Fruit fly (Drosophila melanogaster) whole organism: ENCODE measurements around the gene Veneno.

Experiments used
- CG8478 ChIP-seq: fragments of >200 bp; optimal IDR thresholded peaks from 2 replicates; lab custom pipeline; 2018; ENCODE audit warnings: inconsistent platforms
- pan ChIP-seq: fragments of >200 bp; optimal IDR thresholded peaks from 2 replicates; lab custom pipeline; 2017
- psq ChIP-seq: fragments of >200 bp; optimal IDR thresholded peaks from 2 replicates; lab custom pipeline; 2017

dm6 chr3R:8389636-8390035 is 27.3 kb upstream of the Veneno start:
- TF ChIP-seq CG8478 (lab: Kevin White, UChicago) (no peak), psq (no peak), pan (lab: Kevin White, UChicago) (no peak)
